Worm (Caenorhabditis elegans) whole organism, L3 larva: Measurements from ENCODE around the gene ceh-24.

Source experiments
- R02D3.7 ChIP-seq: fragments of 150-350 bp; optimal IDR thresholded peaks from 2 replicates; lab custom pipeline; 2014; ENCODE audit warnings: missing biosample characterization, missing genetic modification characterization
- ZK546.5 ChIP-seq: sonication (generic microtip); optimal IDR thresholded peaks from 2 replicates; lab custom pipeline; 2017; ENCODE audit warnings: missing biosample characterization, missing genetic modification characterization
- aly-2 ChIP-seq: fragments of 150-350 bp; optimal IDR thresholded peaks from 2 replicates; lab custom pipeline; 2014; ENCODE audit warnings: missing biosample characterization, missing genetic modification characterization
- ama-1 ChIP-seq: fragments of 150-350 bp; optimal IDR thresholded peaks from 2 replicates; lab custom pipeline; 2018
- ceh-16 ChIP-seq: sonication (generic microtip); optimal IDR thresholded peaks from 2 replicates; lab custom pipeline; 2017; ENCODE audit warnings: missing biosample characterization, missing genetic modification characterization
- ceh-82 ChIP-seq: fragments of 150-350 bp; optimal IDR thresholded peaks from 2 replicates; lab custom pipeline; 2014; ENCODE audit warnings: missing biosample characterization, missing genetic modification characterization
- ceh-9 ChIP-seq: sonication (generic microtip); optimal IDR thresholded peaks from 2 replicates; lab custom pipeline; 2018; ENCODE audit warnings: missing biosample characterization, missing genetic modification characterization
- daf-12 ChIP-seq: fragments of 150-350 bp; optimal IDR thresholded peaks from 2 replicates; lab custom pipeline; 2014; ENCODE audit warnings: missing biosample characterization, missing genetic modification reagents, missing genetic modification characterization
- egl-27 ChIP-seq: sonication (generic microtip); optimal IDR thresholded peaks from 4 replicates; lab custom pipeline; 2017; ENCODE audit warnings: missing biosample characterization, missing genetic modification reagents, missing genetic modification characterization
- elt-1 ChIP-seq: fragments of 150-350 bp; optimal IDR thresholded peaks from 2 replicates; lab custom pipeline; 2014; ENCODE audit warnings: missing biosample characterization, missing genetic modification characterization
- elt-3 ChIP-seq, 3 experiments: fragments of 150-350 bp in 1 of 3; sonication (generic microtip) in 2 of 3; optimal IDR thresholded peaks; 2 replicates in 2 of 3; 4 replicates in 1 of 3; lab custom pipeline; 2014 to 2017; ENCODE audit warnings: missing biosample characterization in 3 of 3, missing genetic modification characterization in 3 of 3
- eor-1 ChIP-seq, 2 experiments: fragments of 150-350 bp; optimal IDR thresholded peaks; 2 replicates each; lab custom pipeline; 2014 to 2018; ENCODE audit warnings: missing biosample characterization in 2 of 2, missing genetic modification characterization in 2 of 2
- fkh-2 ChIP-seq: fragments of 150-350 bp; optimal IDR thresholded peaks from 2 replicates; lab custom pipeline; 2014; ENCODE audit warnings: missing biosample characterization, missing genetic modification reagents, missing genetic modification characterization
- fos-1 ChIP-seq: fragments of 150-350 bp; optimal IDR thresholded peaks from 2 replicates; lab custom pipeline; 2014; ENCODE audit warnings: missing biosample characterization, missing genetic modification characterization
- jun-1 ChIP-seq: fragments of 150-350 bp; optimal IDR thresholded peaks from 2 replicates; lab custom pipeline; 2014; ENCODE audit warnings: missing biosample characterization, missing genetic modification reagents, missing genetic modification characterization
- lin-15B ChIP-seq: fragments of 150-350 bp; optimal IDR thresholded peaks from 2 replicates; lab custom pipeline; 2014; ENCODE audit warnings: missing biosample characterization, missing genetic modification characterization
- lin-39 ChIP-seq: fragments of 150-350 bp; optimal IDR thresholded peaks from 2 replicates; lab custom pipeline; 2018; ENCODE audit warnings: missing biosample characterization, missing genetic modification reagents, missing genetic modification characterization
- lsy-12 ChIP-seq: sonication (generic microtip); optimal IDR thresholded peaks from 2 replicates; lab custom pipeline; 2016; ENCODE audit warnings: mild to moderate bottlenecking, missing genetic modification characterization, missing compliant biosample characterization
- mdl-1 ChIP-seq: fragments of 150-350 bp; optimal IDR thresholded peaks from 2 replicates; lab custom pipeline; 2014; ENCODE audit warnings: missing biosample characterization, missing genetic modification characterization
- mml-1 ChIP-seq: fragments of 150-350 bp; sonication (generic microtip); optimal IDR thresholded peaks from 3 replicates; lab custom pipeline; 2014; ENCODE audit warnings: missing biosample characterization, missing genetic modification characterization
- nfya-1 ChIP-seq: sonication (generic microtip); optimal IDR thresholded peaks from 2 replicates; lab custom pipeline; 2017; ENCODE audit warnings: missing genetic modification characterization, mild to moderate bottlenecking, missing compliant biosample characterization, antibody characterized with exemption, moderate library complexity; ENCODE audit not compliant: insufficient read depth
- nhr-11 ChIP-seq: fragments of 150-350 bp; optimal IDR thresholded peaks from 2 replicates; lab custom pipeline; 2014; ENCODE audit warnings: missing biosample characterization, missing genetic modification characterization
- nhr-12 ChIP-seq: fragments of 150-350 bp; optimal IDR thresholded peaks from 2 replicates; lab custom pipeline; 2014; ENCODE audit warnings: missing biosample characterization, missing genetic modification characterization
- nhr-25 ChIP-seq: sonication (generic microtip); optimal IDR thresholded peaks from 2 replicates; lab custom pipeline; 2017; ENCODE audit warnings: missing biosample characterization, missing genetic modification characterization
- nhr-67 ChIP-seq: fragments of 150-350 bp; optimal IDR thresholded peaks from 2 replicates; lab custom pipeline; 2014; ENCODE audit warnings: missing biosample characterization, missing genetic modification characterization
- nhr-76 ChIP-seq: fragments of 150-350 bp; sonication (generic microtip); optimal IDR thresholded peaks from 5 replicates; lab custom pipeline; 2014; ENCODE audit warnings: missing biosample characterization, missing genetic modification characterization
- pha-4 ChIP-seq: fragments of 150-350 bp; optimal IDR thresholded peaks from 2 replicates; lab custom pipeline; 2014; ENCODE audit warnings: missing biosample characterization, missing genetic modification reagents, missing genetic modification characterization
- pqm-1 ChIP-seq: fragments of 150-350 bp; optimal IDR thresholded peaks from 2 replicates; lab custom pipeline; 2017; ENCODE audit warnings: missing biosample characterization, missing genetic modification characterization, inconsistent platforms
- sea-2 ChIP-seq: fragments of 150-350 bp; sonication (generic microtip); optimal IDR thresholded peaks from 4 replicates; lab custom pipeline; 2014; ENCODE audit warnings: missing biosample characterization, missing genetic modification reagents, missing genetic modification characterization
- snpc-4 ChIP-seq: fragments of 150-350 bp; optimal IDR thresholded peaks from 2 replicates; lab custom pipeline; 2014; ENCODE audit warnings: missing biosample characterization, missing genetic modification characterization
- unc-39 ChIP-seq: sonication (generic microtip); optimal IDR thresholded peaks from 4 replicates; lab custom pipeline; 2017; ENCODE audit warnings: missing biosample characterization, missing genetic modification characterization
- unc-62 ChIP-seq: fragments of 150-350 bp; sonication (generic microtip); optimal IDR thresholded peaks from 4 replicates; lab custom pipeline; 2014; ENCODE audit warnings: missing biosample characterization, missing genetic modification reagents, missing genetic modification characterization
- zag-1 ChIP-seq: fragments of 150-350 bp; optimal IDR thresholded peaks from 2 replicates; lab custom pipeline; 2014; ENCODE audit warnings: missing biosample characterization, missing genetic modification characterization
- ztf-11 ChIP-seq: fragments of 150-350 bp; optimal IDR thresholded peaks from 2 replicates; lab custom pipeline; 2014; ENCODE audit warnings: missing biosample characterization, missing genetic modification characterization
- ztf-4 ChIP-seq: fragments of 150-350 bp; optimal IDR thresholded peaks from 2 replicates; lab custom pipeline; 2014; ENCODE audit warnings: missing biosample characterization, missing genetic modification characterization

Gene ceh-24

DNA sequence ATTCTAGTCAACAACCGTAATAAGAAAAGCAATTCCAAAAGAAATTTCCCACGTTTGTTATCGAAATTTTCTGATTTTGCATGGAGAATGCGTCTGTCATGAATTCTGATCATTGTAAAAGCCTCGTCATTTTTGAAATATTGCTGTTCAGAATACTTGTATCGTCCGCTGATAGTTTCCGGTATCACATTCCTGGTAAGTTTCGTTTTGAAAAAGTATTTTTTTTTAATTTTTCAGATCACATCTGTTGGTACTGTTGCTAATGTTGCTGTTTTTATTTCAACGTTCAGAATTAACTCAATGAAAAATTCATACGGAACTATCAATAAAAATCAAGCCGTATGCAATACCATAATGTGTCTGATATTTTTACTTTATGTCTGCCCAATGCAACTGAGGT lies 27.9 kb downstream of the ceh-24 start, which contains the start of gene srx-17:
Gene srx-17, plus strand, starts transcription at position 301 of the 400 bp plus-strand sequence.
- TF ChIP-seq ceh-16 (no peak), daf-12 (tag; lab: Kevin White, UChicago) (no peak)

- no peak for TF ChIP-seq lin-39 (tag; lab: Kevin White, UChicago)
- TF ChIP-seq pha-4 = no peak
- TF ChIP-seq ztf-4 (tag; lab: Kevin White, UChicago) = no peak
- TF ChIP-seq nhr-12 (tag; lab: Kevin White, UChicago) = no peak
- no peak for TF ChIP-seq R02D3.7 (tag; lab: Kevin White, UChicago)
- no peak for TF ChIP-seq nhr-76
- no peak for TF ChIP-seq jun-1
- TF ChIP-seq ceh-82 (tag; lab: Kevin White, UChicago) = no peak
- TF ChIP-seq nhr-25 (tag; lab: Kevin White, UChicago) = no peak
- no peak for TF ChIP-seq eor-1 (tag; optimal IDR thresholded peaks at IDR 0.05; lab: Kevin White, UChicago)
- TF ChIP-seq nhr-67 (tag; lab: Kevin White, UChicago) = no peak
- no peak for TF ChIP-seq aly-2 (tag; lab: Kevin White, UChicago)
- no peak for TF ChIP-seq daf-12 (tag; lab: Kevin White, UChicago)
- TF ChIP-seq nhr-11 (tag; lab: Kevin White, UChicago) = no peak
- TF ChIP-seq ama-1 = no peak
- no peak for TF ChIP-seq lin-15B (tag; lab: Kevin White, UChicago)
Observed at ce11 chrV:13843147-13843546, 30.1 kb downstream of the ceh-24 start, which contains the start of gene srx-130. srx-130 (plus strand) TSS chrV:13843447.

DNA sequence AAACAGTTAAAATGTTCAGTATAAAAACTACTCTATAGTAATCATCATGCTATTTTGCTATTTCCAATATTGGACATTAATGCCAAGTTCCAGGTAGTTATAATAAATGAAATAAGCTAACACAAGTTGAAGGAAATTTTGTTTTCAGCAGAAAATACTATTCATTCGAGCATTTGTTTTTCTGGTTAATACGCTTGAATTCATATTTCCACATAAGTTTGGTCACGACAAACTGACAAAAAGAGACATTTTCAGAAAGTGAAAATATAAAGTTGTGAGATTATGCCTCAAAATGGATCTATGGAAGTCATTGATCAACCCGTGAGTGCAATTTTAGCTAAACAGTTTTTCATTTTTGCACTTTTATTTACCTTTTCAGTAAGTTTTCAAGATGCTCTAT lies 32.1 kb downstream of the ceh-24 start, which contains the start of gene srx-131:
Gene srx-131, plus strand, starts transcription at position 301 of the 400 bp plus-strand sequence.
- TF ChIP-seq lsy-12 (tag; lab: Kevin White, UChicago) = no peak
- TF ChIP-seq elt-3 (tag; optimal IDR thresholded peaks at IDR 0.05; lab: Kevin White, UChicago) = no peak
- TF ChIP-seq zag-1 (tag; lab: Kevin White, UChicago) = no peak
- no peak for TF ChIP-seq unc-39 (tag; lab: Kevin White, UChicago)
- no peak for TF ChIP-seq lin-39 (tag; lab: Kevin White, UChicago)
- no peak for TF ChIP-seq jun-1
- no peak for TF ChIP-seq mml-1 (tag; lab: Kevin White, UChicago)
- TF ChIP-seq, all 47 proteins: peak for 0

DNA sequence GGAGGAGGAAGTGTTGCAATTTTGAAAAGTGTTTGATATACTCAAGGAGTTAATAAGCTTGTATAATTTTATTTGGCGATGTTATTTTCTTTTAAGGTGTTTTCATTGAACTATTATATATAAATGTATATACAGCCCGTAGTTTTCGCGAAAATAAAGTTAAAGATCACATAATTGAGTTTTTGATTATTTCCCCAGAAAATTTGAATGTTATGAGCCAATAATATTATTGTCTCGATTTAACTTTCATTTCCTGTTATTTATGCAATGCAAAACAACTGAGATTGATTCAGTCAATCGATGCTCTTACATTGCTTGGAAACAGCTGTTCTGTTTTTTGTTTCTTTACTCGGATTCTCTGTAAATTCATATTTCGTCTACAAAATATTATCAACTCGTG lies 35.3 kb downstream of the ceh-24 start, which contains the start of gene srx-133:
Gene srx-133, plus strand, starts transcription at position 301 of the 400 bp plus-strand sequence.
- TF ChIP-seq ceh-9 (tag; lab: Kevin White, UChicago) (no peak), eor-1 (tag; optimal IDR thresholded peaks at IDR 0.05; lab: Kevin White, UChicago) (no peak), nfya-1 (no peak), ZK546.5 (tag; lab: Kevin White, UChicago) (no peak), mdl-1 (no peak), elt-1 (tag; lab: Kevin White, UChicago) (no peak), daf-12 (tag; lab: Kevin White, UChicago) (no peak), unc-62 (GFP tag; lab: Kevin White, UChicago) (no peak), ama-1 (no peak), ztf-11 (no peak), ceh-82 (tag; lab: Kevin White, UChicago) (no peak), zag-1 (tag; lab: Kevin White, UChicago) (no peak)

DNA sequence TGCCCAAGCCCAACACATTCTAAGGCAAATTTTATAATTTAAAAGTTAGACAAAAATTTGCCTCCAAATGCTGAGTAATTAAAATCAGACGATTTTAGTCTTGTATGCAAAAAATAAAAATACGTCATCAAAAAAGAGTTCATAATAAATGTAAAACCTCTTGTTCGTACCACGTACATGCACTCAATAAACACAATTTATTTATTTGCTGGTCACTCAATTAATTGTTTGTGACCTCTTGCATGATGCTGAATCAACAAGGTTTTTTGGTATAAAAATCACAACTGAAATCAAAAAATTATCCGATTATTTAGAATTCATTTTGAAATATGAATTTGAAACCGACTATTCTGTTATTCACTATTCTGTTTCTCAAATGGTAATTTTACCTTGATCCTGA lies 37.1 kb downstream of the ceh-24 start, which contains the start of gene hpx-2:
Gene hpx-2, plus strand, starts transcription at position 301 of the 400 bp plus-strand sequence.
- TF ChIP-seq pqm-1 (tag; lab: Kevin White, UChicago) (no peak), fos-1 (tag; lab: Kevin White, UChicago) (no peak), unc-39 (tag; lab: Kevin White, UChicago) (no peak), fkh-2 (tag; lab: Kevin White, UChicago) (no peak), snpc-4 (tag; lab: Kevin White, UChicago) (no peak), mml-1 (tag; lab: Kevin White, UChicago) (no peak), ztf-4 (tag; lab: Kevin White, UChicago) (no peak), elt-3 (tag; optimal IDR thresholded peaks at IDR 0.05; lab: Kevin White, UChicago) (no peak)

ce11 chrV:13854306-13854705 lies 41.3 kb downstream of the ceh-24 start, which contains the start of gene ttr-21:
ttr-21 (minus strand) TSS chrV:13854405.
- no peak for TF ChIP-seq sea-2 (GFP tag; lab: Kevin White, UChicago)
- TF ChIP-seq pha-4 = peak; percentile 91
- no peak for TF ChIP-seq egl-27 (tag; lab: Kevin White, UChicago)
